Fruit fly (Drosophila melanogaster): ENCODE data around the gene Acat2.

- TF ChIP-seq ovo (GFP tag; optimal IDR thresholded peaks at IDR 0.05): no peak
- TF ChIP-seq kay (GFP tag; ENCODE audit: borderline replicate concordance): no peak
- TF ChIP-seq Clk (GFP tag; optimal IDR thresholded peaks at IDR 0.05): no peak
- TF ChIP-seq Hr96 (GFP tag; optimal IDR thresholded peaks at IDR 0.05): no peak
- TF ChIP-seq cic (GFP tag; optimal IDR thresholded peaks at IDR 0.05): no peak
- no peak for TF ChIP-seq Crg-1 (GFP tag; optimal IDR thresholded peaks at IDR 0.05)
- TF ChIP-seq CG12768 (GFP tag; optimal IDR thresholded peaks at IDR 0.05): no peak
Observed at dm6 chr3L:1320931-1321556, 18.3 kb downstream of the Acat2 start.
